Worm (Caenorhabditis elegans) whole organism, L4 larva: Measurements from ENCODE around the gene W03H9.2.

Source experiments
- D1046.2 ChIP-seq: fragments of 200-800 bp; sonication (Bioruptor generic); IDR thresholded peaks from 2 replicates; pipeline ENCODE4 v1.3.6; 2022; ENCODE audit warnings: missing genetic modification characterization, missing compliant biosample characterization
- R02D3.7 ChIP-seq: fragments of 150-350 bp; sonication (generic microtip); optimal IDR thresholded peaks from 3 replicates; lab custom pipeline; 2014; ENCODE audit warnings: missing biosample characterization, missing genetic modification characterization
- T26A8.4 ChIP-seq: fragments of 200-800 bp; sonication (Bioruptor generic); IDR thresholded peaks from 2 replicates; pipeline ENCODE4 v1.3.6; 2022; ENCODE audit warnings: missing genetic modification characterization, missing compliant biosample characterization
- Y48G9A.11 ChIP-seq: fragments of 200-800 bp; sonication (Bioruptor generic); IDR thresholded peaks from 2 replicates; pipeline ENCODE4 v1.3.6; 2022; ENCODE audit warnings: missing genetic modification reagents, missing genetic modification characterization, missing compliant biosample characterization
- ZK337.2 ChIP-seq: fragments of 200-800 bp; sonication (Bioruptor generic); IDR thresholded peaks from 2 replicates; pipeline ENCODE4 v1.3.6; 2022; ENCODE audit warnings: missing genetic modification reagents, missing genetic modification characterization, missing compliant biosample characterization
- aly-2 ChIP-seq: sonication (generic microtip); optimal IDR thresholded peaks from 2 replicates; lab custom pipeline; 2018; ENCODE audit warnings: missing biosample characterization, missing genetic modification characterization
- arid-1 ChIP-seq: fragments of 200-800 bp; sonication (Bioruptor generic); conservative IDR thresholded peaks from 2 replicates; pipeline ENCODE4 v1.3.6; 2022; ENCODE audit warnings: missing genetic modification reagents, missing genetic modification characterization, missing compliant biosample characterization
- attf-4 ChIP-seq: sonication (generic microtip); optimal IDR thresholded peaks from 3 replicates; lab custom pipeline; 2017; ENCODE audit warnings: missing biosample characterization, missing genetic modification characterization
- ceh-20 ChIP-seq: fragments of 200-800 bp; sonication (Bioruptor generic); IDR thresholded peaks from 2 replicates; pipeline ENCODE4 v1.3.6; 2022; ENCODE audit warnings: missing genetic modification reagents, missing genetic modification characterization, missing compliant biosample characterization
- ceh-32 ChIP-seq: sonication (generic microtip); optimal IDR thresholded peaks from 2 replicates; lab custom pipeline; 2016; ENCODE audit warnings: mild to moderate bottlenecking, missing genetic modification characterization, missing compliant biosample characterization; ENCODE audit not compliant: poor library complexity
- ceh-44 ChIP-seq: fragments of 200-800 bp; sonication (Bioruptor generic); IDR thresholded peaks from 2 replicates; pipeline ENCODE4 v1.3.6; 2022; ENCODE audit warnings: missing genetic modification reagents, missing genetic modification characterization, missing compliant biosample characterization
- ces-1 ChIP-seq: fragments of 150-350 bp; sonication (generic microtip); optimal IDR thresholded peaks from 4 replicates; lab custom pipeline; 2014; ENCODE audit warnings: missing biosample characterization, missing genetic modification reagents, missing genetic modification characterization
- daf-19 ChIP-seq: fragments of 200-800 bp; sonication (Bioruptor generic); conservative IDR thresholded peaks from 2 replicates; pipeline ENCODE4 v1.3.6; 2022; ENCODE audit warnings: missing genetic modification characterization, missing compliant biosample characterization
- daf-8 ChIP-seq: fragments of 200-800 bp; sonication (Bioruptor generic); IDR thresholded peaks from 2 replicates; pipeline ENCODE4 v1.3.6; 2022; ENCODE audit warnings: missing genetic modification characterization, missing compliant biosample characterization
- dpl-1 ChIP-seq: fragments of 150-350 bp; optimal IDR thresholded peaks from 2 replicates; lab custom pipeline; 2014; ENCODE audit warnings: missing biosample characterization, missing genetic modification reagents, missing genetic modification characterization
- dve-1 ChIP-seq: sonication (generic microtip); optimal IDR thresholded peaks from 2 replicates; lab custom pipeline; 2017; ENCODE audit warnings: antibody characterized with exemption, mild to moderate bottlenecking, missing genetic modification characterization, missing compliant biosample characterization; ENCODE audit not compliant: insufficient read depth
- egl-27 ChIP-seq: sonication (generic microtip); optimal IDR thresholded peaks from 3 replicates; lab custom pipeline; 2017; ENCODE audit warnings: missing biosample characterization, missing genetic modification reagents, missing genetic modification characterization
- egl-43 ChIP-seq: fragments of 200-800 bp; sonication (Bioruptor generic); IDR thresholded peaks from 2 replicates; pipeline ENCODE4 v1.3.6; 2022; ENCODE audit warnings: missing genetic modification reagents, missing genetic modification characterization, missing compliant biosample characterization
- gei-8 ChIP-seq: fragments of 200-800 bp; sonication (Bioruptor generic); optimal IDR thresholded peaks from 2 replicates; lab custom pipeline; 2018; ENCODE audit warnings: mild to moderate bottlenecking, missing genetic modification characterization, missing compliant biosample characterization
- hif-1 ChIP-seq, 2 experiments: sonication (generic microtip); optimal IDR thresholded peaks; 2 replicates each; lab custom pipeline; 2016 to 2017; ENCODE audit warnings: missing compliant biosample characterization in 2 of 2, missing genetic modification characterization in 2 of 2, missing genetic modification reagents in 2 of 2, missing genotype in 2 of 2, mild to moderate bottlenecking in 1 of 2
- lin-13 ChIP-seq: fragments of 150-350 bp; optimal IDR thresholded peaks from 2 replicates; lab custom pipeline; 2014; ENCODE audit warnings: missing biosample characterization, missing genetic modification reagents, missing genetic modification characterization
- lsy-2 ChIP-seq, 2 experiments: fragments of 150-350 bp in 1 of 2; sonication (generic microtip) in 1 of 2; optimal IDR thresholded peaks; 2 replicates each; lab custom pipeline; 2014 to 2017; ENCODE audit warnings: missing biosample characterization in 2 of 2, missing genetic modification characterization in 2 of 2
- madf-5 ChIP-seq, 2 experiments: fragments of 200-800 bp; sonication (Bioruptor generic); IDR thresholded peaks; 2 replicates each; pipeline ENCODE4 v1.3.6; 2022; ENCODE audit warnings: missing compliant biosample characterization in 2 of 2, missing genetic modification characterization in 2 of 2
- mdt-29 ChIP-seq: fragments of 200-800 bp; sonication (Bioruptor generic); IDR thresholded peaks from 2 replicates; pipeline ENCODE4 v1.3.6; 2022; ENCODE audit warnings: missing genetic modification reagents, missing genetic modification characterization, missing compliant biosample characterization
- mxl-2 ChIP-seq: fragments of 200-800 bp; sonication (Bioruptor generic); conservative IDR thresholded peaks from 2 replicates; pipeline ENCODE4 v1.3.6; 2022; ENCODE audit warnings: missing genetic modification reagents, missing genetic modification characterization, missing compliant biosample characterization
- mxl-3 ChIP-seq: fragments of 200-800 bp; sonication (Bioruptor generic); optimal IDR thresholded peaks from 2 replicates; lab custom pipeline; 2018; ENCODE audit warnings: mild to moderate bottlenecking, missing genetic modification characterization, missing compliant biosample characterization
- nhr-10 ChIP-seq: fragments of 150-350 bp; optimal IDR thresholded peaks from 2 replicates; lab custom pipeline; 2014; ENCODE audit warnings: missing biosample characterization, missing genetic modification characterization
- nhr-237 ChIP-seq: sonication (generic microtip); optimal IDR thresholded peaks from 2 replicates; lab custom pipeline; 2017; ENCODE audit warnings: missing biosample characterization, missing genetic modification characterization
- nhr-28 ChIP-seq: fragments of 150-350 bp; optimal IDR thresholded peaks from 2 replicates; lab custom pipeline; 2014; ENCODE audit warnings: missing biosample characterization, missing genetic modification characterization
- nhr-42 ChIP-seq: fragments of 200-800 bp; sonication (Bioruptor generic); IDR thresholded peaks from 2 replicates; pipeline ENCODE4 v1.3.6; 2022; ENCODE audit warnings: missing genetic modification characterization, missing compliant biosample characterization
- set-16 ChIP-seq: fragments of 200-800 bp; sonication (Bioruptor generic); IDR thresholded peaks from 2 replicates; pipeline ENCODE4 v1.3.6; 2022; ENCODE audit warnings: missing genetic modification reagents, missing genetic modification characterization, missing compliant biosample characterization
- skn-1 ChIP-seq: fragments of 150-350 bp; optimal IDR thresholded peaks from 2 replicates; lab custom pipeline; 2014; ENCODE audit warnings: missing biosample characterization, missing genetic modification characterization
- snpc-4 ChIP-seq: fragments of 150-350 bp; optimal IDR thresholded peaks from 2 replicates; lab custom pipeline; 2014; ENCODE audit warnings: missing biosample characterization, missing genetic modification characterization
- spr-1 ChIP-seq: sonication (generic microtip); optimal IDR thresholded peaks from 2 replicates; lab custom pipeline; 2016; ENCODE audit warnings: mild to moderate bottlenecking, missing genetic modification characterization, missing compliant biosample characterization
- tag-97 ChIP-seq: fragments of 200-800 bp; sonication (Bioruptor generic); IDR thresholded peaks from 2 replicates; pipeline ENCODE4 v1.3.6; 2022; ENCODE audit warnings: missing genetic modification characterization, missing compliant biosample characterization
- unc-62 ChIP-seq, 3 experiments: fragments of 150-350 bp in 1 of 3; sonication (generic microtip); optimal IDR thresholded peaks in 2 of 3; peaks in 1 of 3; 1 replicate in 1 of 3; 2 replicates in 2 of 3; lab custom pipeline; 2014 to 2017; ENCODE audit warnings: missing biosample characterization in 3 of 3, missing genetic modification characterization in 3 of 3, missing genetic modification reagents in 3 of 3, missing genotype in 1 of 3
- vab-7 ChIP-seq: fragments of 200-800 bp; sonication (Bioruptor generic); IDR thresholded peaks from 2 replicates; pipeline ENCODE4 v1.3.6; 2022; ENCODE audit warnings: missing genetic modification reagents, missing genetic modification characterization, missing compliant biosample characterization
- zfp-2 ChIP-seq: sonication (generic microtip); optimal IDR thresholded peaks from 2 replicates; lab custom pipeline; 2016; ENCODE audit warnings: mild to moderate bottlenecking, missing genetic modification characterization, missing compliant biosample characterization
- zip-11 ChIP-seq: fragments of 200-800 bp; sonication (Bioruptor generic); IDR thresholded peaks from 2 replicates; pipeline ENCODE4 v1.3.6; 2022; ENCODE audit warnings: missing genetic modification characterization, missing compliant biosample characterization
- ztf-7 ChIP-seq: fragments of 150-350 bp; optimal IDR thresholded peaks from 2 replicates; lab custom pipeline; 2014; ENCODE audit warnings: missing biosample characterization, missing genetic modification characterization

W03H9.2 gene

ce11 chrII:14137538-14137937, 6.1 kb downstream of the W03H9.2 start, which contains the start of gene K09E4.1:
TSS of gene K09E4.1 (plus strand) at chrII:14137838.
- TF ChIP-seq nhr-42 (GFP tag; lab: Robert Waterston, UW) (no peak), madf-5 (GFP tag; IDR thresholded peaks at IDR 0.05; lab: Robert Waterston, UW) (no peak), dve-1 (tag; lab: Kevin White, UChicago) (no peak), unc-62 (GFP tag; optimal IDR thresholded peaks at IDR 0.05 in 1 of 2; lab: Kevin White, UChicago) (no peak), unc-62 (tag; optimal IDR thresholded peaks at IDR 0.05; lab: Kevin White, UChicago) (no peak), mxl-2 (GFP tag; lab: Robert Waterston, UW) (no peak), ceh-32 (tag; lab: Kevin White, UChicago) (no peak), ZK337.2 (GFP tag; lab: Robert Waterston, UW) (no peak), skn-1 (tag; lab: Kevin White, UChicago) (no peak), gei-8 (GFP tag; lab: Kevin White, UChicago) (no peak), set-16 (GFP tag; lab: Robert Waterston, UW) (no peak), egl-43 (GFP tag; lab: Robert Waterston, UW) (no peak), tag-97 (GFP tag; lab: Robert Waterston, UW) (no peak), daf-8 (GFP tag; lab: Robert Waterston, UW) (no peak), attf-4 (tag; lab: Kevin White, UChicago) (no peak), egl-27 (tag; lab: Kevin White, UChicago) (no peak), ceh-44 (GFP tag; lab: Robert Waterston, UW) (no peak)

- TF ChIP-seq nhr-237 (tag; lab: Kevin White, UChicago) = no peak
- no peak for TF ChIP-seq R02D3.7 (tag; lab: Kevin White, UChicago)
- no peak for TF ChIP-seq zfp-2 (tag; lab: Kevin White, UChicago)
- no peak for TF ChIP-seq dpl-1 (GFP tag; lab: Kevin White, UChicago)
- no peak for TF ChIP-seq hif-1 (tag; optimal IDR thresholded peaks at IDR 0.05; lab: Kevin White, UChicago)
- peak; percentile 58 for TF ChIP-seq set-16 (GFP tag; lab: Robert Waterston, UW)
- 0 out of 2 replicates have a peak, but pooled peaks have one; percentile 14 for TF ChIP-seq arid-1 (GFP tag; lab: Robert Waterston, UW)
- TF ChIP-seq unc-62 (GFP tag; optimal IDR thresholded peaks at IDR 0.05 in 1 of 2; lab: Kevin White, UChicago) = peak in 1 of 2 experiments; percentile 54
- no peak for TF ChIP-seq unc-62 (tag; optimal IDR thresholded peaks at IDR 0.05; lab: Kevin White, UChicago)
- no peak for TF ChIP-seq mxl-3 (GFP tag; lab: Kevin White, UChicago)
Observed at ce11 chrII:14136302-14136701, 7.4 kb downstream of the W03H9.2 start.

ce11 chrII:14132733-14133132, 10.9 kb downstream of the W03H9.2 start, which contains the start of gene algn-3:
TSS of gene algn-3 (minus strand) at chrII:14132833.
- no peak for TF ChIP-seq ceh-32 (tag; lab: Kevin White, UChicago)
- no peak for TF ChIP-seq lin-13 (GFP tag; lab: Kevin White, UChicago)
- no peak for TF ChIP-seq daf-8 (GFP tag; lab: Robert Waterston, UW)
- TF ChIP-seq T26A8.4 (GFP tag; lab: Robert Waterston, UW) = no peak
- no peak for TF ChIP-seq ces-1 (GFP tag; lab: Kevin White, UChicago)
- no peak for TF ChIP-seq nhr-28 (tag; lab: Kevin White, UChicago)
- no peak for TF ChIP-seq zip-11 (GFP tag; lab: Robert Waterston, UW)
- no peak for TF ChIP-seq nhr-42 (GFP tag; lab: Robert Waterston, UW)
- no peak for TF ChIP-seq spr-1 (tag; lab: Kevin White, UChicago)
- no peak for TF ChIP-seq Y48G9A.11
- no peak for TF ChIP-seq mdt-29 (GFP tag; lab: Robert Waterston, UW)
- no peak for TF ChIP-seq nhr-10 (tag; lab: Kevin White, UChicago)
- no peak for TF ChIP-seq D1046.2
- TF ChIP-seq aly-2 (tag; lab: Kevin White, UChicago) = no peak
- TF ChIP-seq ztf-7 (tag; lab: Kevin White, UChicago) = no peak
- TF ChIP-seq ceh-20 = no peak
- TF ChIP-seq snpc-4 (tag; lab: Kevin White, UChicago) = no peak
- no peak for TF ChIP-seq lsy-2 (tag; optimal IDR thresholded peaks at IDR 0.05; lab: Kevin White, UChicago)
- TF ChIP-seq daf-19 = no peak
- TF ChIP-seq vab-7 (GFP tag; lab: Robert Waterston, UW) = no peak
